Fruit fly (Drosophila melanogaster) whole organism, pupa: ENCODE results near the gene CG33795.

Experiments
- CG12605 ChIP-seq: fragments of 200-800 bp; sonication (Bioruptor generic); IDR thresholded peaks from 2 replicates; pipeline ENCODE4 v1.3.6; 2022; ENCODE audit warnings: missing biosample characterization, missing genetic modification characterization
- CG14655 ChIP-seq: fragments of 200-800 bp; sonication (Bioruptor generic); optimal IDR thresholded peaks from 3 replicates; lab custom pipeline; 2017; ENCODE audit warnings: mild to moderate bottlenecking, missing biosample characterization, missing genetic modification reagents, missing genetic modification characterization
- CG17806 ChIP-seq: fragments of 200-800 bp; sonication (Bioruptor generic); optimal IDR thresholded peaks from 2 replicates; lab custom pipeline; 2018; ENCODE audit warnings: missing biosample characterization, mild to moderate bottlenecking, missing genetic modification characterization, moderate library complexity
- CG32121 ChIP-seq: fragments of 200-800 bp; sonication (Bioruptor generic); IDR thresholded peaks from 2 replicates; pipeline ENCODE4 v1.3.6; 2022; ENCODE audit warnings: missing biosample characterization, missing genetic modification characterization
- CG34367 ChIP-seq: fragments of 200-800 bp; sonication (Bioruptor generic); optimal IDR thresholded peaks from 2 replicates; lab custom pipeline; 2018; ENCODE audit warnings: missing biosample characterization, mild to moderate bottlenecking, missing genetic modification characterization
- CG4496 ChIP-seq: fragments of 200-800 bp; sonication (Bioruptor generic); IDR thresholded peaks from 3 replicates; pipeline ENCODE4 v1.3.6; 2022; ENCODE audit warnings: missing biosample characterization, missing genetic modification characterization
- CG9948 ChIP-seq: fragments of 200-800 bp; sonication (Bioruptor generic); optimal IDR thresholded peaks from 2 replicates; lab custom pipeline; 2018; ENCODE audit warnings: missing biosample characterization, mild to moderate bottlenecking, missing genetic modification characterization, moderate library complexity
- D1 ChIP-seq: fragments of 200-800 bp; sonication (Bioruptor generic); optimal IDR thresholded peaks from 2 replicates; lab custom pipeline; 2018; ENCODE audit warnings: missing biosample characterization, mild to moderate bottlenecking, missing genetic modification characterization, moderate library complexity
- EcR ChIP-seq: fragments of 200-800 bp; sonication (Bioruptor generic); optimal IDR thresholded peaks from 3 replicates; lab custom pipeline; 2019; ENCODE audit warnings: missing biosample characterization, missing genetic modification characterization, mild to moderate bottlenecking, moderate library complexity, missing genetic modification reagents
- Pif1A ChIP-seq: fragments of 200-800 bp; sonication (Bioruptor generic); optimal IDR thresholded peaks from 3 replicates; lab custom pipeline; 2016; ENCODE audit warnings: missing biosample characterization, missing genetic modification characterization
- Pif1B ChIP-seq: fragments of 200-800 bp; sonication (Bioruptor generic); optimal IDR thresholded peaks from 3 replicates; lab custom pipeline; 2016; ENCODE audit warnings: missing biosample characterization, missing genetic modification characterization
- Snoo ChIP-seq: fragments of 200-800 bp; sonication (Bioruptor generic); optimal IDR thresholded peaks from 3 replicates; lab custom pipeline; 2017; ENCODE audit warnings: missing biosample characterization, mild to moderate bottlenecking, missing genetic modification characterization, inconsistent platforms
- fd96Ca ChIP-seq: fragments of 200-800 bp; sonication (Bioruptor generic); IDR thresholded peaks from 3 replicates; pipeline ENCODE4 v1.3.6; 2022; ENCODE audit warnings: missing biosample characterization, missing genetic modification characterization
- rn ChIP-seq: fragments of 200-800 bp; sonication (Bioruptor generic); IDR thresholded peaks from 2 replicates; pipeline ENCODE4 v1.3.6; 2022; ENCODE audit warnings: missing biosample characterization, missing genetic modification characterization

DNA sequence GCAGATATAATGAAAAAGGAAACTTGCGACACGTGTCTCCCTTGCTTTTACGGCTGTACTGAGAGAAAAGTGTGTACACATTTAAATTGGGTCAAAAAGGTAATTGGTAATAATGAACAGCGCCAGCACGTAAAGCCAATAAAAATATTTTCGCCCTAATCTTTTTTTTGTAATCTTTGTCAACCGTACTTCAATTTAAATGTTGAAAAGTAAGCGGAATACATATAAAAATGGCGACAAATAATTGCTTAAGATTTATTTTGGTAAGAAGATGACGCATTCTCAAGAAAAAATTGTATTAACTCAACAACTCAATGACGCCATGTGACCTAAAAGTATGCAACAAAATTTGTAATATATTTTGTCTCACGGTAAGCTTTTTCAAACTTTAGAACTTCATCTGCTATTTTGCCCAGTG lies 23.4 kb downstream of the CG33795 start:
- peak; percentile 56 for TF ChIP-seq CG14655 (GFP tag; lab: Kevin White, UChicago)
- no peak for TF ChIP-seq CG32121
- peak; percentile 26 for TF ChIP-seq CG17806 (tag; lab: Kevin White, UChicago)
- TF ChIP-seq Pif1A (GFP tag; lab: Kevin White, UChicago), result peak; percentile 45
- TF ChIP-seq fd96Ca (GFP tag; lab: Robert Waterston, UW), result no peak
- TF ChIP-seq CG34367 (tag; lab: Kevin White, UChicago), result no peak
- peak; percentile 43 for TF ChIP-seq CG9948
- no peak for TF ChIP-seq CG4496
- no peak for TF ChIP-seq D1 (tag; lab: Kevin White, UChicago)
- no peak for TF ChIP-seq rn (GFP tag; lab: Robert Waterston, UW)
- TF ChIP-seq Pif1B (GFP tag; lab: Kevin White, UChicago), result peak; percentile 52
- TF ChIP-seq EcR (GFP tag; lab: Kevin White, UChicago), result no peak
- peak; percentile 24 for TF ChIP-seq Snoo
- TF ChIP-seq CG12605 (GFP tag; lab: Robert Waterston, UW), result no peak
